Worm (Caenorhabditis elegans) whole organism, L4/young adult: ENCODE results near the gene C34F6.5.
A peak's percentile ranks its signal among the peaks of the same experiment; 100 is the strongest.

Source experiments
- W03F9.2 ChIP-seq: fragments of 150-350 bp; optimal IDR thresholded peaks from 2 replicates; lab custom pipeline; 2014; ENCODE audit warnings: missing biosample characterization, missing genetic modification characterization
- dao-5 ChIP-seq: sonication (generic microtip); optimal IDR thresholded peaks from 2 replicates; lab custom pipeline; 2016; ENCODE audit warnings: missing genotype, missing genetic modification characterization, moderate library complexity, missing compliant biosample characterization
- him-1 ChIP-seq: sonication (generic microtip); optimal IDR thresholded peaks from 2 replicates; lab custom pipeline; 2016; ENCODE audit warnings: missing genotype, missing genetic modification reagents, missing genetic modification characterization, missing compliant biosample characterization

C34F6.5 gene

DNA sequence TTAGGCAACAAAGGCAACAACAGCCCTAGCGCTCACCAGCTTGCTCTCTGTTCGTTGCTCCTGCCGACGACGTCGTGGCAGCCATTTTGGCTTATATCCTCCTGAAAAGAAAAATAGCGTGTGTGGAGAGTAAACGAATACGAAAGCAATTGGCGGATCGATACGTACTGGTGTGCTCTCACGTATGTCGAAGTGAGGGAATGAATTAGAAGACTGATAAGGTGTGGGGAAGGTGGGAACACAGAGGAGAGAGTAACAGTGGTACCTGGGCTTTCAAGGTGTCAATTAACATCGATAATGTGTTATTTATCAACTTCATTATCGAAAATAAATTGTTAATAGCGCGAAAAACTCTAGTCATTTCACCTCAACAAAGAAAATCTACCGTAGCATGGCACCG lies at the start of gene C34F6.5:
TSS of gene C34F6.5 (minus strand) at position 101 of the 400 bp plus-strand sequence.
- TF ChIP-seq him-1 (no peak), W03F9.2 (tag; lab: Kevin White, UChicago) (no peak), dao-5 (no peak)

DNA sequence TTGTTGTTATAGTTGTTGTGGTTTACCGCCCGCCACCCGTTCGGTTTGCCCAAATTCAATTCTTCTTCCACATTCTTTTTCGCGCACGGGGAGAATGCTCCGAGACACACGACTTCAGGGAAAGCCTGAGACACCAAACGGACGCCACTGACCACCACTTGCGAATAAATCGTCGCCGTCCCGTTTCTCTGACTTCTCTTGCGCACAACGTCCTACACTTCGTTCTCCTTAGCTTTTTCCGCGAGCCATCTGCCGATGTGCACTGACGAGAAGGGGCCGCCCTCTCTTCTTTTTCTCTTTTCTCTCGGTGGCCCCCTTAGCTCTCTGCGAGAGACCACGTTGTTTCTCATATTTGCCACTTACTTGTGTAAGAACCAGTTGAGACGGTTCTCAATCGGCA lies 48.4 kb upstream of the C34F6.5 start, which contains the start of gene C03A3.1:
TSS of gene C03A3.1 (plus strand) at position 291 of the 400 bp plus-strand sequence.
- TF ChIP-seq dao-5 (no peak), him-1 (no peak), W03F9.2 (tag; lab: Kevin White, UChicago) (no peak)

DNA sequence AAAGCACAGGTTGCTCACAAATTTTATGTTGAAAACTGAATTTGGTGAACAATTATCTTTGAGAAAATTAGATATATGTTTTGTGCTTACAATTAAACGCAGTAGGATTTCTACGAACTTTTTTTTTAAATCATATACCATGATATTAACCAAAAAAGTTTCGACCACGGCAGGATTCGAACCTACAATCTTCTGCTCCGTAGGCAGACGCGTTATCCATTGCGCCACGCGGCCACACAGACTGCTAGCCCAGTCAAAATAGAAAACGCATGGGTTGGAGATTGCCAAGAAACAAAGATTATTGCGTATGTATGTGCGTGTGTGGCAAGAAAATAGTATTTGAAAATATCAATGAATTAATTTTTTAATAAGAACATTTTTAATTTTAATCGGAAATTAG lies 43.7 kb upstream of the C34F6.5 start:
- peak; percentile 24 for TF ChIP-seq W03F9.2 (tag; lab: Kevin White, UChicago)
- TF ChIP-seq dao-5 = no peak
- TF ChIP-seq him-1 = peak; percentile 37

DNA sequence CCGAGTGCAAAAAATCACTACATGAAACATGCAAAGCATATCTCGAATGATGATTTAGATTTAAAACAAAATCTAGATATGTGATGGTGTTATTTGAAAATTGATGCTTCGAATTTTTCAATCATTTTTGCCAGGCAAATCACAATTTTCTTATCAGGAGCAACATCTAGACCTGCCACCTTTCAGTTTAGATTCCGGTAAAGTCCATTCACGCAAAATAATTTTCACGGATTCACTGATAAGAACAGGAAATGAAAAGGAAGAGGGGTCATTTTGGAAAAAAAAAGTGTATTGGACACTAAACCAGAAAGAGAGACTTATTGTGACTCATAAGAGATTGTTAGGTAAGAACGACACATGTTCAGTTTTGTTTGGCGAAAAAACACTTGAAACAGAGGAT lies 43.2 kb upstream of the C34F6.5 start:
- TF ChIP-seq W03F9.2 (tag; lab: Kevin White, UChicago) (no peak), dao-5 (no peak), him-1 (no peak)

DNA sequence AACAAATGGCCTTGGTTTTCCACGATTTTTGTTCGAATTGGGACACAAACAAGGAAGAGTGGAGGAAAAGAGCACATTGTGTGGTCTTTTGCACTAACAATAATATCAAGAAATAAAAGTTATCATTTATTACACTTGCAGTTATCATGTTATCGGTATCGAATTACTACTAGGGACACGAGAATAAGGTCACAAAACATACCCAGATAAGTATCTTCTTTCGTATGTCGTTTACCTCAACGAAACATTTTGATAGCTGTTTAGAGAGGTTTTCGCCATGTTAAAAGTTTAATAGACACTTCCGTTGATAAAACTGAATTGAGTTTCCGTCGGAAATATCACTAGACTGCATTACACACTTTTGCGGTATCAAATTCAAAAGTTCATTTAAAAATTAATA lies 42.3 kb upstream of the C34F6.5 start:
- no peak for TF ChIP-seq dao-5
- TF ChIP-seq him-1 = no peak
- TF ChIP-seq W03F9.2 (tag; lab: Kevin White, UChicago) = no peak

DNA sequence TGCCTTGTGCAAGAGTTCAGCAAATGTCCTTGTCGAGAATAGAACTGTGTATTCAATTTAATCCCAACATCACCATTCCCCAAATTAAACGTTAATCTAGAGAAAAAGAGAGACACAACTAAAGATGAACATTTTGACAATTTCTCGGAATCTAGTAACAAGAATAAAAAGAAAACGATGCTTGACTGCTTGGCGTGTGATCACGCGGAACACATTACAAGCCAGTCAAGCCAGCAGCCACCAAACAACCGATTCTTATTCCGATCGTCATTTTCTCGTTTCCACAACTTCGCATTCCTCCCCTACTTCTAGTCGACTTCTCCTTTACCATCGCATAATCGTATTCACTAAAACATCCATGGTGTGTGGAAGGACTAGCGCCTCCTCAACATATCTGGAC lies 40.7 kb upstream of the C34F6.5 start:
- no peak for TF ChIP-seq W03F9.2 (tag; lab: Kevin White, UChicago)
- TF ChIP-seq him-1 = no peak
- TF ChIP-seq dao-5 = no peak

DNA sequence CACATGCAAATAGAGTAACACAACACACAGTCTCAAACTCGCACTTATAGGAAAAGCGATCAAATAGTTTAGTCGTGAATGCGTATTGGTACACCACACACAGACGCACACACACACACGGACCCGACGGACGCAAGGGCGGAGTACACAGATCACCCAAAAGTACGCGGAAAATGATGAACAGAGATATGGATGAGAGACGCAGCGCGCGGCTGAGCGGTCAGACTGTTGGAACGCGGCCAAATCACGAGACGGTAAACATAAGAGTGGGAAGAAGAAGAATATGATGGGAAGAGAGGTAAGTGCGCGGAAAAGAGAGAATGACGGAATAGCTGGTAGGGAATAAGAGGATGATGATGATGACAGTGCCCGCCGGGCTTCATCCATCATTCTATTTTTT lies 39.4 kb upstream of the C34F6.5 start:
- TF ChIP-seq W03F9.2 (tag; lab: Kevin White, UChicago) (no peak), dao-5 (no peak), him-1 (no peak)

DNA sequence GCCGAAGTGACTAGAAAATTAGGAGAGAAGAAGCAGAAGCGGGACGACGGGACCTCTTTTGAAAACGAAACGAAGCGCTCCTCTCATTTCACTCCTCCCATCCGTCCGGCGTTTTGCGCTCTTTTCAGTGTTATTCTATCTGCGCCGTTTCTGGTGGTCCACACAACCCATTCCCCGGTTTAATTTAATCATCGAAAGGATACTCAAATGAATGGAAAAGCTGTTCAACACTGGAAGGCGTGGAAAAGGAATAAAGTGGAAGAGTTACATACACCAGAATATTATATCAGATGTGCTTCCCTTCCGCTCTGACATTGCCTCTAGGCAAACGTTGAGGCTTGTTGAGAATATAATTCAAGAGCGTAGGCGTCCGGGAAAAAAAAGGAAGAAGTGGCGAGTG lies 36.4 kb upstream of the C34F6.5 start:
- TF ChIP-seq dao-5 (no peak), W03F9.2 (tag; lab: Kevin White, UChicago) (no peak), him-1 (no peak)

DNA sequence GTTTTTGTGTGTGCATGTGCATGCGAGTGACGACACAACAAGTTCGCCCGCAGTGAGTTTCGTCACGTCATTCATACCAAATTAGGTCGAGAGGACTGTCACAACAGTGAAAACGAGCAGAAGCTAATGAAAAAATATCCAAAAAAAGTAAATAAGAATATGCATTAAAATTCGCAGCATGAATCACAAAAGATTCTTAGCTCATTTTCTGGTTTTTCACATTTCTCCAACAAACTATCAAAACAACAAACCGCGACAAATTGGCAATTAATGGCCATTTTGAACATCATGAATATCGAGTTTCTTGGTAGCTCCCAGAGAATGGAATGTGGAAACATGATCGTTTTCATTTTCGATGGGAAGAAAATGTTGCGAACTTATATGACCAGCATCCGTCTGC lies 34.9 kb upstream of the C34F6.5 start:
- TF ChIP-seq him-1 = no peak
- no peak for TF ChIP-seq W03F9.2 (tag; lab: Kevin White, UChicago)
- no peak for TF ChIP-seq dao-5

DNA sequence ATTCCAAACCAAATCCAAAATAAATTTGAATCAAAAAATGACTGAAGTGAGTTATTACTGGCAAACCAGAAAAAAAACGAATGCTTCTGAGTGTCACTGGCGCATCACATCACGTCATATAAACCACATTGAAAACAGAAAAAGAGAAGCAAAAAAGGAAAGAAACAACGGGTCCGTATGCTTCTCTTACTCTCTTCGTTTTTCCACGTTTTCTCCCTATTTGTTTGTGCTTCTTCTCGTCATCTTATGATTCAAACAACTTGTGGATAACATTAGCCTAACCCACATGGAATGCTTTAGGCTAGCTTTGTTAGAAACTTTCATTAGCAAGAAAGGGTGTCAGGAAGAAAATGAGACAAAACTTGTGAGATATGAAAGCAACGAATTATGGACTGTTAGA lies 32.8 kb upstream of the C34F6.5 start:
- no peak for TF ChIP-seq dao-5
- no peak for TF ChIP-seq him-1
- TF ChIP-seq W03F9.2 (tag; lab: Kevin White, UChicago) = no peak

DNA sequence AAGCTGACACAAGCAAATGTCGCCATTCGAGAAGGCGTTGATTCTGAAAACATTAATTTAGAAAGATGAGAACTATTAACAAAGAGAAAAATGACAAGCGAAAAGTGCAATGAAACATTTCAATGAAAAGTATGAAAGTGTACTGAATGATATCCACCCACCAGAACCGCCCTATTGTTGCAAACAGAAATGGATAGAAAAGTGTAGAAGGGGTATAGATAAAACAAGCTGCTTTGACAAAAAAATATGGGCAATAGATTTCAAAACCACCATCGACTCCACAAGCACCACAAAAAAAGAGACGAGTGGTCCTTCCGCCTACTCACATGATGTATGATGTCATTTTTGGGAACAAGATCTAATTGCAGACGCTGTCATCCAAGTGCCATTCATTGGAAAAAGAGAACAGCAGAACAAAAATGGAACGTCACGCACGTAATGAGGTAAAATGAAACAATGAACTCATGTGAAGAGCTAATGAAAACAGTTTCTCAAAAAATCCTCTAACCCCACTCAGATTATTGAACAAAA lies 32.0 kb upstream of the C34F6.5 start, which contains the start of gene C34F6.10:
TSS of gene C34F6.10 (minus strand) at position 51 of the 531 bp plus-strand sequence.
- TF ChIP-seq W03F9.2 (tag; lab: Kevin White, UChicago) (no peak), him-1 (no peak), dao-5 (no peak)

DNA sequence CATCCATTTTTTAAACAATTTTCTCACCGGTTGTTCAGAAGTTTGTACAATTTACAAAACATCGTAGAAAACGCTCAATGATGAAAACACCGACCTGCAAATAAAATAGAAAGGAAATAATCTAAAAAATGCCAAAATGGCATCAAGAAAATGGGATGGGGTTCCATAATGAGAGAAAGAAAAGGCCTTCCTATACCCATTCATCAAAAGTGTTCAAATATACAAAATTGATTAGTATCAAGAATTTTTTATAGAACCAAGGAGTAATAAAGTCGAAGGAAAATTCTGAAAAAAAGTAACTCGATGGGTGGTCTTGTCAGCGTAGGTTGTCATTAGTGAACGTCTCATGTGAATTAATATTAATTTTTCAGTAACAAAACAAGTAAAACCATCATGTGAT lies 17.9 kb upstream of the C34F6.5 start, which contains the start of gene C34F6.12:
TSS of gene C34F6.12 (minus strand) at position 101 of the 400 bp plus-strand sequence.
- TF ChIP-seq dao-5 = no peak
- no peak for TF ChIP-seq him-1
- no peak for TF ChIP-seq W03F9.2 (tag; lab: Kevin White, UChicago)

DNA sequence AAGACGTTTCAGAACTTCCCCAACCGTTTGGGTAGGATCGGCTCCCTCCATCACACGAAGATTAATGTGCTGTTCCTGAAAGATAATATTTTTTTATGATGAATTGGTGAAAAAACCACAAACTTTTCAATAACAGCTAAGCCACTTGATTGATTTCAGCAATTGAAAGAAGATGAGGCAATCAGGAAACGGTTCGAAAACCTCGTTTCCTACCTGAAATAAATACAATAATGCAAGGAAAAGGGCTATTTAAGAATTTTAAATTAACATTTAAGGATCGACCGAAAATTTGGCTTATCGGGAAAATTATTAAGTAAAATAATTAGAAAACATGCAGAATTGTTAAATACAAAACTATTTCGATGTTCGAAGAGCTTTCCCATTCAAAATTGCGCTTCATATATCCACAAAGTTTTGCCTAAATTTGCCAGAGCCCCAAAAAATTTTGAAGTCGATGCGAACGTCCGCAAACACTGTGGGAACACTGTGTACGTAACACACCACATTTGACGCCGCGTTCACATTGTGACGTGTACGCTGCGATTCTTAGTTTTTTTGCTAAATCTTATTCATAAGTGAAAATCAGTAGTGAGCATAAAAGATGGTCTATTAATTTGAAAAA lies 14.0 kb upstream of the C34F6.5 start, which contains the start of gene C34F6.9:
TSS of gene C34F6.9 (minus strand) at position 51 of the 622 bp plus-strand sequence.
- TF ChIP-seq dao-5 (no peak), him-1 (no peak), W03F9.2 (tag; lab: Kevin White, UChicago) (no peak)

DNA sequence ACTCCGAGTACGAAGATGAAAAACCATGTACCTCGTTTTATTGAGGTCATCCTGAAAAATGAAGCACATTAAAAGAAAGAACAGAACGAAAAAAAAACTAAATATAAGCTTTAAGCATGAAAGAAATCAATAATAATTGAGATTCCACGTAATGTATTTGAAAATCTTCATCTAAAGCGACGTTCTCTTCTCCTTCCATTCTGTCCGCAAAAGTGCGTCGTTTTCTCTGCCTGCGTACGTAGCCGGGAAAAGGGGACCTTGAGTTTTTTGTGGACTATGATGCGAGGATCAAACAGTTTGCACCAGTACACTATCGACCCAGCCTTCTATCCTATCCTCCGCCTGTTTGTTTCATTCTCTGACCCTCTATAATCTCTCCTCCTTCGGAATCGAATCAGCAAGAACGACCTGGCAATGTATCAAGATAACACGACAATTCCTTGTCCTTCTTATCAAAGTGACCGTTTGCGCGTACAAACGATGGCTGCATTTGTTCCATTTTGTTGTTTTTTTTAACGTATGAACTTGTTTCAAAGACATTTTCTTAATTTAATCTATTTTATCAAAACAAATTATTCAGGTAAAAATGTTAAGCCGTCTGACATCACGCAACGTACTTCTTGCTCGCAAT lies 6.8 kb upstream of the C34F6.5 start, which contains the start of the genes C34F6.7 and idh-2:
TSS of gene C34F6.7 (minus strand) at position 51 of the 631 bp plus-strand sequence.
TSS of gene idh-2 (plus strand) at position 581 of the 631 bp plus-strand sequence.
- TF ChIP-seq him-1 (no peak), W03F9.2 (tag; lab: Kevin White, UChicago) (peak; percentile 18), dao-5 (no peak)

DNA sequence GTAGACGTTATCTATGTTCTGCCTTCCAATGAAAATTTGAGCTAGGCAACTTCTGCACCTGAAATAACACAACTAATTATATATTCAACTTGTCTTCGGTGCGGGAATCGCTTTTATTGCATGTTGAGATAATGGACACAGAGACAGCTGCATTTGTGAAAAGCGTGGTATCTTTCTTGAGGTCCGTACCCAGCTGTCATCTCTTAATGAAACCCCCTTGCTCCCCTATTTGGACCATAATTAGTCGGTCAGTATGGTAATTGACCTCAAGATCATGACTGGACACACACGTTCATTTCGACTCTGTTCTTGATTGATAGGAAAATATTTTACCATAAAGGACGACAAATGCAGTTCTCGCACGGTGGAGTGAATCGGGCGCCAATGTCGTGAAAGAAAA lies 2.7 kb upstream of the C34F6.5 start:
- TF ChIP-seq W03F9.2 (tag; lab: Kevin White, UChicago) (no peak), him-1 (no peak), dao-5 (no peak)
